Worm (Caenorhabditis elegans): ENCODE results near the gene odr-1.

The odr-1 gene

ce11 chrX:13561954-13562353 lies 11.2 kb upstream of the odr-1 start:
- TF ChIP-seq unc-62 (GFP tag; optimal IDR thresholded peaks at IDR 0.05) = no peak

ce11 chrX:13558667-13559066 lies 7.9 kb upstream of the odr-1 start:
- no peak for TF ChIP-seq unc-62 (GFP tag; optimal IDR thresholded peaks at IDR 0.05)

ce11 chrX:13556066-13556465 lies 5.3 kb upstream of the odr-1 start, which contains the start of gene glb-20:
glb-20 (minus strand) TSS chrX:13556166.
- no peak for TF ChIP-seq unc-62 (GFP tag; optimal IDR thresholded peaks at IDR 0.05)

- TF ChIP-seq unc-62 (GFP tag; optimal IDR thresholded peaks at IDR 0.05) = no peak
Observed at ce11 chrX:13555098-13555497, 4.3 kb upstream of the odr-1 start.

ce11 chrX:13544544-13545021 lies 6.2 kb downstream of the odr-1 start:
- TF ChIP-seq unc-62 (GFP tag; optimal IDR thresholded peaks at IDR 0.05) = no peak

ce11 chrX:13543350-13543749 lies 7.4 kb downstream of the odr-1 start:
- no peak for TF ChIP-seq unc-62 (GFP tag; optimal IDR thresholded peaks at IDR 0.05)

ce11 chrX:13542757-13543156 lies 8.0 kb downstream of the odr-1 start:
- no peak for TF ChIP-seq unc-62 (GFP tag; optimal IDR thresholded peaks at IDR 0.05)

ce11 chrX:13542236-13542635 lies 8.6 kb downstream of the odr-1 start, which contains the start of gene cah-4:
cah-4 (plus strand) TSS chrX:13542574.
- no peak for TF ChIP-seq unc-62 (GFP tag; optimal IDR thresholded peaks at IDR 0.05)

ce11 chrX:13541335-13541734 lies 9.5 kb downstream of the odr-1 start:
- no peak for TF ChIP-seq unc-62 (GFP tag; optimal IDR thresholded peaks at IDR 0.05)

- TF ChIP-seq unc-62 (GFP tag; optimal IDR thresholded peaks at IDR 0.05) = no peak
Observed at ce11 chrX:13539701-13540100, 11.1 kb downstream of the odr-1 start.

- TF ChIP-seq unc-62 (GFP tag; optimal IDR thresholded peaks at IDR 0.05) = no peak
Observed at ce11 chrX:13536759-13537158, 14.0 kb downstream of the odr-1 start, which contains the start of gene R01E6.5. R01E6.5 (plus strand) TSS chrX:13537059.

- no peak for TF ChIP-seq unc-62 (GFP tag; optimal IDR thresholded peaks at IDR 0.05)
Observed at ce11 chrX:13532424-13533309, 18.1 kb downstream of the odr-1 start, which contains the start of gene acr-12. acr-12 (plus strand) TSS chrX:13532853.

ce11 chrX:13530015-13530778 lies 20.6 kb downstream of the odr-1 start:
- TF ChIP-seq unc-62 (GFP tag; optimal IDR thresholded peaks at IDR 0.05) = no peak

ce11 chrX:13528630-13529138 lies 22.1 kb downstream of the odr-1 start, which contains the start of gene F18H3.4:
F18H3.4 (plus strand) TSS chrX:13529088.
- TF ChIP-seq unc-62 (GFP tag; optimal IDR thresholded peaks at IDR 0.05) = no peak

ce11 chrX:13527347-13528092 lies 23.3 kb downstream of the odr-1 start, which contains the start of gene pab-2:
pab-2 (minus strand) TSS chrX:13527415.
- no peak for TF ChIP-seq unc-62 (GFP tag; optimal IDR thresholded peaks at IDR 0.05)
